Fruit fly (Drosophila melanogaster): ENCODE measurements around the gene Sytbeta.

The Sytbeta gene

dm6 chr3L:15064877-15065276 is at the start of gene Sytbeta:
Sytbeta (minus strand) TSS chr3L:15064977.
- TF ChIP-seq CG8478 (optimal IDR thresholded peaks at IDR 0.05) (no peak), CTCF (optimal IDR thresholded peaks at IDR 0.05) (no peak)

dm6 chr3L:15113257-15113656 is 48.5 kb upstream of the Sytbeta start, which contains the start of gene CG13458:
CG13458 (plus strand) TSS chr3L:15113557.
- no peak for TF ChIP-seq CG8478 (optimal IDR thresholded peaks at IDR 0.05)
- no peak for TF ChIP-seq CTCF (optimal IDR thresholded peaks at IDR 0.05)

dm6 chr3L:15108948-15109347 is 44.2 kb upstream of the Sytbeta start:
- TF ChIP-seq CG8478 (optimal IDR thresholded peaks at IDR 0.05) (no peak), CTCF (optimal IDR thresholded peaks at IDR 0.05) (no peak)

dm6 chr3L:15108524-15108923 is 43.7 kb upstream of the Sytbeta start:
- TF ChIP-seq CTCF (optimal IDR thresholded peaks at IDR 0.05) (no peak), CG8478 (optimal IDR thresholded peaks at IDR 0.05) (no peak)

dm6 chr3L:15107776-15108379 is 43.1 kb upstream of the Sytbeta start:
- TF ChIP-seq CTCF (optimal IDR thresholded peaks at IDR 0.05) (no peak), CG8478 (optimal IDR thresholded peaks at IDR 0.05) (no peak)

dm6 chr3L:15107158-15107775 is 42.5 kb upstream of the Sytbeta start:
- TF ChIP-seq CTCF (optimal IDR thresholded peaks at IDR 0.05) (no peak), CG8478 (optimal IDR thresholded peaks at IDR 0.05) (no peak)

- TF ChIP-seq CTCF (optimal IDR thresholded peaks at IDR 0.05), result no peak
- no peak for TF ChIP-seq CG8478 (optimal IDR thresholded peaks at IDR 0.05)
These were observed 40.9 kb upstream of the Sytbeta start, which contains the start of gene CG45071 for dm6 chr3L:15105566-15106207. CG45071 (plus strand) TSS chr3L:15105882.

- TF ChIP-seq CG8478 (optimal IDR thresholded peaks at IDR 0.05), result no peak
- no peak for TF ChIP-seq CTCF (optimal IDR thresholded peaks at IDR 0.05)
These were observed 40.2 kb upstream of the Sytbeta start for dm6 chr3L:15104849-15105555.

dm6 chr3L:15103988-15104848 is 39.4 kb upstream of the Sytbeta start:
- TF ChIP-seq CG8478 (optimal IDR thresholded peaks at IDR 0.05) (no peak), CTCF (optimal IDR thresholded peaks at IDR 0.05) (no peak)

dm6 chr3L:15102669-15103309 is 38.0 kb upstream of the Sytbeta start:
- no peak for TF ChIP-seq CG8478 (optimal IDR thresholded peaks at IDR 0.05)
- no peak for TF ChIP-seq CTCF (optimal IDR thresholded peaks at IDR 0.05)

dm6 chr3L:15101639-15102413 is 37.0 kb upstream of the Sytbeta start:
- TF ChIP-seq CTCF (optimal IDR thresholded peaks at IDR 0.05), result no peak
- no peak for TF ChIP-seq CG8478 (optimal IDR thresholded peaks at IDR 0.05)

- TF ChIP-seq CTCF (optimal IDR thresholded peaks at IDR 0.05) (no peak), CG8478 (optimal IDR thresholded peaks at IDR 0.05) (no peak)
These were observed 36.2 kb upstream of the Sytbeta start for dm6 chr3L:15100983-15101382.

- TF ChIP-seq CTCF (optimal IDR thresholded peaks at IDR 0.05) (no peak), CG8478 (optimal IDR thresholded peaks at IDR 0.05) (no peak)
These were observed 34.8 kb upstream of the Sytbeta start for dm6 chr3L:15099541-15099940.
